Worm (Caenorhabditis elegans): ENCODE results near the gene cpin-1.

The cpin-1 gene

DNA sequence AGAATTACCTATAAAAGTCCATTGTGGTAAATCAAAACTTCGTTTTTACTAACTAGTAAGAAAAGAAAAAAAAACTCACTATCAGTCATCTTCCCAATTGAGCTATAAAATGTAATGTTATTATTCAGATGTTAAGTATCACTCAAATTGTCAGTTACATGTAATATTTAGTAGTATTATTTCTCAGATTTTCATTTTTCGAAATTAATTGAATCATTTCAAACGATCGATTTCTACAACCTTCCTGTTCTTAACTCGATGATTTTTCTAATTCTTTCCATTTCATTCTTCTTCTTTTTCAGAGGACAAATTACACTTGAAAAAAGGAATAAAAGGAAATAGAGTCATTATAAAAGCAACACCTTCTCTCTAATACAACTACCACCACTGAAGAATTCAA, 22.5 kb upstream of the cpin-1 start, which contains the start of gene F59B8.1:
Gene F59B8.1 (plus strand): TSS at position 301 of the 400 bp plus-strand sequence.
- TF ChIP-seq Y55F3AM.14 (GFP tag; optimal IDR thresholded peaks at IDR 0.05) (no peak), ztf-1 (GFP tag; conservative IDR thresholded peaks at IDR 0.05) (no peak), mbf-1 (tag; optimal IDR thresholded peaks at IDR 0.05) (no peak), peb-1 (tag; optimal IDR thresholded peaks at IDR 0.05) (no peak), lsy-2 (tag; optimal IDR thresholded peaks at IDR 0.05) (no peak), nhr-77 (tag; optimal IDR thresholded peaks at IDR 0.05) (no peak), unc-55 (GFP tag; optimal IDR thresholded peaks at IDR 0.05) (no peak), nhr-129 (tag; optimal IDR thresholded peaks at IDR 0.05) (no peak), gmeb-1 (tag; optimal IDR thresholded peaks at IDR 0.05) (no peak), R02D3.7 (tag; optimal IDR thresholded peaks at IDR 0.05) (no peak), egl-27 (tag; optimal IDR thresholded peaks at IDR 0.05) (no peak)

ce11 chrIV:9432327-9432726, 18.1 kb upstream of the cpin-1 start:
- TF ChIP-seq ceh-16 (tag; optimal IDR thresholded peaks at IDR 0.05) (no peak), nhr-10 (tag; optimal IDR thresholded peaks at IDR 0.05) (no peak), crh-2 (tag; optimal IDR thresholded peaks at IDR 0.05) (no peak), mab-5 (tag; optimal IDR thresholded peaks at IDR 0.05) (no peak), nhr-12 (tag; optimal IDR thresholded peaks at IDR 0.05) (no peak), skn-1 (tag; optimal IDR thresholded peaks at IDR 0.05) (no peak), nhr-237 (tag; optimal IDR thresholded peaks at IDR 0.05) (no peak), mbf-1 (tag; optimal IDR thresholded peaks at IDR 0.05) (no peak), blmp-1 (tag; optimal IDR thresholded peaks at IDR 0.05; ENCODE audit: insufficient read depth) (no peak), sma-9 (GFP tag; optimal IDR thresholded peaks at IDR 0.05) (no peak), sma-9 (tag; optimal IDR thresholded peaks at IDR 0.05) (no peak), sma-3 (GFP tag; optimal IDR thresholded peaks at IDR 0.05) (no peak)

- TF ChIP-seq gmeb-1 (tag; optimal IDR thresholded peaks at IDR 0.05), result peak; percentile 51
- no peak for TF ChIP-seq nhr-25 (tag; optimal IDR thresholded peaks at IDR 0.05)
- peak in 1 of 2 experiments; percentile 0 for TF ChIP-seq mdl-1 (tag; optimal IDR thresholded peaks at IDR 0.05)
- no peak for TF ChIP-seq egl-27 (tag; optimal IDR thresholded peaks at IDR 0.05)
- peak; percentile 37 for TF ChIP-seq crh-2 (tag; optimal IDR thresholded peaks at IDR 0.05)
- TF ChIP-seq ztf-4 (tag; optimal IDR thresholded peaks at IDR 0.05), result peak; percentile 19
- peak; percentile 10 for TF ChIP-seq fos-1 (tag; optimal IDR thresholded peaks at IDR 0.05)
- TF ChIP-seq sma-9 (GFP tag; optimal IDR thresholded peaks at IDR 0.05), result peak; percentile 64
- TF ChIP-seq sma-9 (tag; optimal IDR thresholded peaks at IDR 0.05), result no peak
- TF ChIP-seq nhr-6 (tag; optimal IDR thresholded peaks at IDR 0.05), result peak; percentile 37
- TF ChIP-seq ama-1 (optimal IDR thresholded peaks at IDR 0.05), result peak; percentile 85
- TF ChIP-seq lin-13 (GFP tag; optimal IDR thresholded peaks at IDR 0.05), result peak; percentile 66
- TF ChIP-seq lsy-2 (tag; optimal IDR thresholded peaks at IDR 0.05), result peak in 1 of 2 experiments; percentile 27
- TF ChIP-seq R02D3.7 (tag; optimal IDR thresholded peaks at IDR 0.05), result no peak
- TF ChIP-seq nhr-129 (tag; optimal IDR thresholded peaks at IDR 0.05), result peak; percentile 29
- peak; percentile 73 for TF ChIP-seq sma-3 (GFP tag; optimal IDR thresholded peaks at IDR 0.05)
These were observed 11.7 kb upstream of the cpin-1 start for ce11 chrIV:9438753-9439152.

DNA sequence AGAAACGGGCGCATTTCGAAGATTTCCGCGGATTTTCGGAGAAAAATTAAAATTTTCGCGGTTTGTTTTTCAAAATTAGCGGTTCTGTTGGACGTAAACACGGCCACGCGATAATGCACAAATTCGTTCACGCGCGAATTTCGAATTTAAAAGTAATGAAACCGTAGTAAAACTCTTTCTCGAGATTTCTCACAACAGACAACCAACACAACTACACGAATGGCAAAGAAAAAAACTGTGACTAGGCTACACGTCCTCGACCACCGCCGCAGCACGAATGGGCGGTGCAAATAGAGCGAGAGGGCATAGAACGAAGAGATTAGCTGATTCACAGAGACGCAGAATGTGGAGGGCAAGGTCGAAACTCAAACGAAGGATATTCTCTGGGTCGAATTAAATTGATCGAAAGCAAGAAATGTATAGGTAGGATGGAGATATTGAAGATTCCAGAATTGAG, 9.6 kb upstream of the cpin-1 start, which contains the start of gene idh-1:
Gene idh-1 (minus strand): TSS at position 228 of the 457 bp plus-strand sequence.
- TF ChIP-seq F13H6.1 (tag; optimal IDR thresholded peaks at IDR 0.05), result peak; percentile 48
- no peak for TF ChIP-seq nhr-237 (tag; optimal IDR thresholded peaks at IDR 0.05)
- peak; percentile 81 for TF ChIP-seq ama-1 (optimal IDR thresholded peaks at IDR 0.05)
- no peak for TF ChIP-seq ztf-4 (tag; optimal IDR thresholded peaks at IDR 0.05)
- no peak for TF ChIP-seq peb-1 (tag; optimal IDR thresholded peaks at IDR 0.05)
- TF ChIP-seq ceh-82 (tag; optimal IDR thresholded peaks at IDR 0.05), result no peak
- no peak for TF ChIP-seq nhr-21 (tag; optimal IDR thresholded peaks at IDR 0.05)
- TF ChIP-seq nhr-77 (tag; optimal IDR thresholded peaks at IDR 0.05), result no peak
- TF ChIP-seq lin-13 (GFP tag; optimal IDR thresholded peaks at IDR 0.05), result no peak
- no peak for TF ChIP-seq alr-1 (tag; optimal IDR thresholded peaks at IDR 0.05)
- no peak for TF ChIP-seq mab-5 (tag; optimal IDR thresholded peaks at IDR 0.05)
- TF ChIP-seq R02D3.7 (tag; optimal IDR thresholded peaks at IDR 0.05), result no peak
- no peak for TF ChIP-seq aly-2 (tag; optimal IDR thresholded peaks at IDR 0.05)
- TF ChIP-seq nhr-11 (tag; optimal IDR thresholded peaks at IDR 0.05), result no peak
- TF ChIP-seq ceh-16 (tag; optimal IDR thresholded peaks at IDR 0.05), result no peak
- no peak for TF ChIP-seq mbf-1 (tag; optimal IDR thresholded peaks at IDR 0.05)
- TF ChIP-seq lsy-2 (tag; optimal IDR thresholded peaks at IDR 0.05), result peak in 1 of 2 experiments; percentile 41
- TF ChIP-seq nhr-10 (tag; optimal IDR thresholded peaks at IDR 0.05), result no peak
- TF ChIP-seq nhr-6 (tag; optimal IDR thresholded peaks at IDR 0.05), result no peak
- no peak for TF ChIP-seq elt-3 (tag; optimal IDR thresholded peaks at IDR 0.05)
- TF ChIP-seq nhr-129 (tag; optimal IDR thresholded peaks at IDR 0.05), result peak; percentile 72
- TF ChIP-seq blmp-1 (tag; optimal IDR thresholded peaks at IDR 0.05; ENCODE audit: insufficient read depth), result no peak
- TF ChIP-seq skn-1 (tag; optimal IDR thresholded peaks at IDR 0.05), result no peak
- no peak for TF ChIP-seq ztf-1 (GFP tag; conservative IDR thresholded peaks at IDR 0.05)
- no peak for TF ChIP-seq nhr-12 (tag; optimal IDR thresholded peaks at IDR 0.05)
- TF ChIP-seq nhr-23 (tag; optimal IDR thresholded peaks at IDR 0.05), result no peak
- TF ChIP-seq sma-9 (GFP tag; optimal IDR thresholded peaks at IDR 0.05), result no peak
- no peak for TF ChIP-seq sma-9 (tag; optimal IDR thresholded peaks at IDR 0.05)
- TF ChIP-seq C34F6.9 (tag; optimal IDR thresholded peaks at IDR 0.05), result peak; percentile 21
- no peak for TF ChIP-seq mdl-1 (tag; optimal IDR thresholded peaks at IDR 0.05)
- peak; percentile 68 for TF ChIP-seq nhr-25 (tag; optimal IDR thresholded peaks at IDR 0.05)
- no peak for TF ChIP-seq unc-55 (GFP tag; optimal IDR thresholded peaks at IDR 0.05)
- TF ChIP-seq sem-4 (tag; optimal IDR thresholded peaks at IDR 0.05), result no peak
- TF ChIP-seq ZK546.5 (tag; optimal IDR thresholded peaks at IDR 0.05), result no peak
- no peak for TF ChIP-seq ztf-11 (tag; optimal IDR thresholded peaks at IDR 0.05)
- TF ChIP-seq egl-27 (tag; optimal IDR thresholded peaks at IDR 0.05), result no peak
- no peak for TF ChIP-seq unc-62 (GFP tag; optimal IDR thresholded peaks at IDR 0.05)
- peak; percentile 49 for TF ChIP-seq gmeb-1 (tag; optimal IDR thresholded peaks at IDR 0.05)
- TF ChIP-seq elt-1 (tag; optimal IDR thresholded peaks at IDR 0.05), result no peak
